Worm (Caenorhabditis elegans) whole organism, L4 larva: ENCODE data around the gene gly-3.
A peak's percentile ranks its signal among the peaks of the same experiment; 100 is the strongest.

Experiments used
- F10B5.3 ChIP-seq: sonication (generic microtip); optimal IDR thresholded peaks from 2 replicates; lab custom pipeline; 2016; ENCODE audit warnings: mild to moderate bottlenecking, missing genetic modification characterization, missing compliant biosample characterization
- F37D6.2 ChIP-seq: sonication (generic microtip); optimal IDR thresholded peaks from 2 replicates; lab custom pipeline; 2016; ENCODE audit warnings: mild to moderate bottlenecking, missing genetic modification characterization, missing compliant biosample characterization
- F49E8.2 ChIP-seq: sonication (generic microtip); optimal IDR thresholded peaks from 2 replicates; lab custom pipeline; 2016; ENCODE audit warnings: missing compliant biosample characterization, mild to moderate bottlenecking, missing genetic modification characterization, borderline replicate concordance
- Y75B8A.6 ChIP-seq: fragments of 200-800 bp; sonication (Bioruptor generic); IDR thresholded peaks from 2 replicates; pipeline ENCODE4 v1.3.6; 2022; ENCODE audit warnings: missing genetic modification reagents, missing genetic modification characterization, missing compliant biosample characterization
- aha-1 ChIP-seq: fragments of 150-350 bp; peaks from one replicate; lab custom pipeline; 2014; ENCODE audit warnings: missing biosample characterization, missing genetic modification characterization
- aly-2 ChIP-seq: sonication (generic microtip); optimal IDR thresholded peaks from 2 replicates; lab custom pipeline; 2018; ENCODE audit warnings: missing biosample characterization, missing genetic modification characterization
- cey-2 ChIP-seq: sonication (generic microtip); optimal IDR thresholded peaks from 3 replicates; lab custom pipeline; 2017; ENCODE audit warnings: missing genetic modification characterization, mild to moderate bottlenecking, missing compliant biosample characterization, antibody characterized with exemption, borderline replicate concordance; ENCODE audit not compliant: insufficient read depth
- daf-12 ChIP-seq: fragments of 150-350 bp; optimal IDR thresholded peaks from 2 replicates; lab custom pipeline; 2014; ENCODE audit warnings: missing biosample characterization, missing genetic modification reagents, missing genetic modification characterization
- daf-16 ChIP-seq, 3 experiments: sonication (generic microtip); optimal IDR thresholded peaks; 2 replicates each; lab custom pipeline; 2016 to 2017; ENCODE audit warnings: missing genetic modification characterization in 3 of 3, missing genetic modification reagents in 3 of 3, mild to moderate bottlenecking in 2 of 3, missing compliant biosample characterization in 2 of 3, missing biosample characterization in 1 of 3, moderate library complexity in 1 of 3
- daf-8 ChIP-seq: fragments of 200-800 bp; sonication (Bioruptor generic); IDR thresholded peaks from 2 replicates; pipeline ENCODE4 v1.3.6; 2022; ENCODE audit warnings: missing genetic modification characterization, missing compliant biosample characterization
- dmd-6 ChIP-seq: fragments of 200-800 bp; sonication (Bioruptor generic); IDR thresholded peaks from 2 replicates; pipeline ENCODE4 v1.3.6; 2022; ENCODE audit warnings: missing genetic modification reagents, missing genetic modification characterization, missing compliant biosample characterization
- dpl-1 ChIP-seq: fragments of 150-350 bp; optimal IDR thresholded peaks from 2 replicates; lab custom pipeline; 2014; ENCODE audit warnings: missing biosample characterization, missing genetic modification reagents, missing genetic modification characterization
- dve-1 ChIP-seq: sonication (generic microtip); optimal IDR thresholded peaks from 2 replicates; lab custom pipeline; 2017; ENCODE audit warnings: antibody characterized with exemption, mild to moderate bottlenecking, missing genetic modification characterization, missing compliant biosample characterization; ENCODE audit not compliant: insufficient read depth
- fkh-10 ChIP-seq: fragments of 150-350 bp; optimal IDR thresholded peaks from 2 replicates; lab custom pipeline; 2014; ENCODE audit warnings: missing biosample characterization, missing genetic modification reagents, missing genetic modification characterization
- fos-1 ChIP-seq: fragments of 150-350 bp; optimal IDR thresholded peaks from 2 replicates; lab custom pipeline; 2014; ENCODE audit warnings: missing biosample characterization, missing genetic modification characterization
- hlh-11 ChIP-seq: fragments of 200-800 bp; sonication (Bioruptor generic); optimal IDR thresholded peaks from 2 replicates; lab custom pipeline; 2018; ENCODE audit warnings: mild to moderate bottlenecking, missing genetic modification characterization, missing compliant biosample characterization
- hlh-30 ChIP-seq: sonication (generic microtip); optimal IDR thresholded peaks from 2 replicates; lab custom pipeline; 2017; ENCODE audit warnings: antibody characterized with exemption, mild to moderate bottlenecking, missing genetic modification characterization, missing compliant biosample characterization; ENCODE audit not compliant: insufficient read depth
- jun-1 ChIP-seq: fragments of 150-350 bp; optimal IDR thresholded peaks from 2 replicates; lab custom pipeline; 2014; ENCODE audit warnings: missing biosample characterization, missing genetic modification reagents, missing genetic modification characterization
- lin-13 ChIP-seq: fragments of 150-350 bp; optimal IDR thresholded peaks from 2 replicates; lab custom pipeline; 2014; ENCODE audit warnings: missing biosample characterization, missing genetic modification reagents, missing genetic modification characterization
- lin-39 ChIP-seq: fragments of 150-350 bp; optimal IDR thresholded peaks from 2 replicates; lab custom pipeline; 2014; ENCODE audit warnings: missing biosample characterization, missing genetic modification reagents, missing genetic modification characterization
- lsy-2 ChIP-seq, 2 experiments: fragments of 150-350 bp in 1 of 2; sonication (generic microtip) in 1 of 2; optimal IDR thresholded peaks; 2 replicates each; lab custom pipeline; 2014 to 2017; ENCODE audit warnings: missing biosample characterization in 2 of 2, missing genetic modification characterization in 2 of 2
- mdl-1 ChIP-seq, 2 experiments: fragments of 150-350 bp in 1 of 2; sonication (generic microtip) in 1 of 2; optimal IDR thresholded peaks; 2 replicates each; lab custom pipeline; 2014 to 2017; ENCODE audit warnings: missing biosample characterization in 2 of 2, missing genetic modification characterization in 2 of 2
- mep-1 ChIP-seq: fragments of 150-350 bp; sonication (generic microtip); optimal IDR thresholded peaks from 3 replicates; lab custom pipeline; 2014; ENCODE audit warnings: missing biosample characterization, missing genetic modification characterization
- mes-2 ChIP-seq: sonication (generic microtip); optimal IDR thresholded peaks from 2 replicates; lab custom pipeline; 2016; ENCODE audit warnings: missing genotype, mild to moderate bottlenecking, missing genetic modification characterization, missing compliant biosample characterization; ENCODE audit not compliant: poor library complexity, severe bottlenecking
- mxl-3 ChIP-seq: fragments of 200-800 bp; sonication (Bioruptor generic); optimal IDR thresholded peaks from 2 replicates; lab custom pipeline; 2018; ENCODE audit warnings: mild to moderate bottlenecking, missing genetic modification characterization, missing compliant biosample characterization
- nhr-102 ChIP-seq: sonication (generic microtip); optimal IDR thresholded peaks from 2 replicates; lab custom pipeline; 2016; ENCODE audit warnings: mild to moderate bottlenecking, missing genetic modification characterization, moderate library complexity, missing compliant biosample characterization
- nhr-11 ChIP-seq: fragments of 150-350 bp; optimal IDR thresholded peaks from 2 replicates; lab custom pipeline; 2014; ENCODE audit warnings: missing biosample characterization, missing genetic modification characterization
- nhr-111 ChIP-seq: fragments of 200-800 bp; sonication (Bioruptor generic); optimal IDR thresholded peaks from 2 replicates; lab custom pipeline; 2018; ENCODE audit warnings: mild to moderate bottlenecking, missing genetic modification characterization, missing compliant biosample characterization
- nhr-25 ChIP-seq: sonication (generic microtip); optimal IDR thresholded peaks from 2 replicates; lab custom pipeline; 2017; ENCODE audit warnings: missing genetic modification characterization, mild to moderate bottlenecking, missing compliant biosample characterization, antibody characterized with exemption, moderate library complexity, borderline replicate concordance; ENCODE audit not compliant: insufficient read depth
- nhr-28 ChIP-seq: fragments of 150-350 bp; optimal IDR thresholded peaks from 2 replicates; lab custom pipeline; 2014; ENCODE audit warnings: missing biosample characterization, missing genetic modification characterization
- nhr-76 ChIP-seq: fragments of 150-350 bp; optimal IDR thresholded peaks from 2 replicates; lab custom pipeline; 2014; ENCODE audit warnings: missing biosample characterization, missing genetic modification characterization
- pqm-1 ChIP-seq: sonication (generic microtip); optimal IDR thresholded peaks from 2 replicates; lab custom pipeline; 2017; ENCODE audit warnings: missing biosample characterization, missing genetic modification characterization
- saeg-2 ChIP-seq: fragments of 200-800 bp; sonication (Bioruptor generic); IDR thresholded peaks from 2 replicates; pipeline ENCODE4 v1.3.6; 2022; ENCODE audit warnings: missing genetic modification reagents, missing genetic modification characterization, missing compliant biosample characterization
- set-16 ChIP-seq: fragments of 200-800 bp; sonication (Bioruptor generic); IDR thresholded peaks from 2 replicates; pipeline ENCODE4 v1.3.6; 2022; ENCODE audit warnings: missing genetic modification reagents, missing genetic modification characterization, missing compliant biosample characterization
- unc-62 ChIP-seq, 3 experiments: fragments of 150-350 bp in 1 of 3; sonication (generic microtip); optimal IDR thresholded peaks in 2 of 3; peaks in 1 of 3; 1 replicate in 1 of 3; 2 replicates in 2 of 3; lab custom pipeline; 2014 to 2017; ENCODE audit warnings: missing biosample characterization in 3 of 3, missing genetic modification characterization in 3 of 3, missing genetic modification reagents in 3 of 3, missing genotype in 1 of 3
- vab-7 ChIP-seq: fragments of 200-800 bp; sonication (Bioruptor generic); IDR thresholded peaks from 2 replicates; pipeline ENCODE4 v1.3.6; 2022; ENCODE audit warnings: missing genetic modification reagents, missing genetic modification characterization, missing compliant biosample characterization
- zfp-2 ChIP-seq: sonication (generic microtip); optimal IDR thresholded peaks from 2 replicates; lab custom pipeline; 2016; ENCODE audit warnings: mild to moderate bottlenecking, missing genetic modification characterization, missing compliant biosample characterization
- zfp-3 ChIP-seq: fragments of 200-800 bp; sonication (Bioruptor generic); conservative IDR thresholded peaks from 2 replicates; pipeline ENCODE4 v1.3.6; 2022; ENCODE audit warnings: missing genetic modification reagents, missing genetic modification characterization, missing compliant biosample characterization
- ztf-11 ChIP-seq: fragments of 150-350 bp; optimal IDR thresholded peaks from 2 replicates; lab custom pipeline; 2014; ENCODE audit warnings: missing biosample characterization, missing genetic modification characterization

The gly-3 gene

ce11 chrIII:7911621-7912020, 5.9 kb downstream of the gly-3 start, which contains the start of gene ZK688.7 (continued):
- TF ChIP-seq nhr-111 (GFP tag; lab: Kevin White, UChicago) (no peak), F10B5.3 (no peak), lin-13 (no peak)

DNA sequence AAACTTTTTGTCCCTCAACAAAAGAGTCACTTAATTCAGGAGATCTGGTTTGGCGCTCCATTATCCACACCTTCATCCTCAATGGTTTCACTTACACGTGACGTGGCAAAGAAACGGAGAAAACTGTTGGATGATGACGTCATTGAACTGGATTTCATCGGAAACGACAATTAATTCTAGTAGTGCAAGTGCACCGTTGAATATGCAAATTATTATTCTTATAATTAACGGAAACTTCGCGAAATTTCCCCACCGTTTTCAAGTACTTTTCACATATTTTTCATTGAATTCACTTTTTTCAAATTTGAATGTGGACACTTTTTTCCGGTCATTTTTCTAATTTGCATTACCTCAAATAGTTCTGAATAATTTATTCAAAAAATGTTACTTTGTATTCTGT, 8.3 kb downstream of the gly-3 start, which contains the start of gene ZK688.1:
Gene ZK688.1, plus strand, starts transcription at position 301 of the 400 bp plus-strand sequence.
- TF ChIP-seq aly-2 (tag; lab: Kevin White, UChicago): no peak
- no peak for TF ChIP-seq vab-7 (GFP tag; lab: Robert Waterston, UW)
- no peak for TF ChIP-seq nhr-76
- no peak for TF ChIP-seq mdl-1 (tag; optimal IDR thresholded peaks at IDR 0.05; lab: Kevin White, UChicago)
- no peak for TF ChIP-seq dpl-1 (GFP tag; lab: Kevin White, UChicago)
- no peak for TF ChIP-seq saeg-2
- TF ChIP-seq mxl-3 (GFP tag; lab: Kevin White, UChicago): no peak
- no peak for TF ChIP-seq fos-1 (tag; lab: Kevin White, UChicago)
- no peak for TF ChIP-seq Y75B8A.6 (GFP tag; lab: Robert Waterston, UW)
- no peak for TF ChIP-seq daf-8 (GFP tag; lab: Robert Waterston, UW)
- no peak for TF ChIP-seq jun-1 (tag; lab: Kevin White, UChicago)
- TF ChIP-seq fkh-10 (GFP tag; lab: Kevin White, UChicago): no peak

DNA sequence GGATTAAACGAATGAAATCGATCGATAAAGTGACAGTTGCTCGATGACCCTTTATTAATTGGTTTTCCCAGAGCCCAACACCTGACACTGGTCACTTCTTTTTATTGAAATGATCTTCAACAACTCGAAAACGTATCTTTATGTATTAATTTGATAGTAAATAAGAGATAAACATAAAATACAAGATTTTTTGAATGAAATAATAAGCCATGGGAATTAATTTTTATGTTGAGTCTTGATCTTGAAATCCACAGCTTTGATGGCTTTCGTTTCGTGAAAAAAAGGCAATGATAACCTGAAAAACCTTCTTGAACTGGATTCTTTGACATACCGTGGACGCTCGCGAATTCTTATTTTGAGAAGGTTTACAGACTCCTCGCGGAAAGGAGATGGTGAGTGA, 10.1 kb downstream of the gly-3 start, which contains the start of gene pcp-5:
Gene pcp-5, minus strand, starts transcription at position 101 of the 400 bp plus-strand sequence.
- TF ChIP-seq daf-16 (GFP tag; optimal IDR thresholded peaks at IDR 0.05; lab: Kevin White, UChicago): peak in 1 of 2 experiments; percentile 19
- no peak for TF ChIP-seq daf-16 (tag; optimal IDR thresholded peaks at IDR 0.05; lab: Kevin White, UChicago)
- TF ChIP-seq pqm-1 (tag; lab: Kevin White, UChicago): no peak
- TF ChIP-seq, all 104 proteins: peak for 1

DNA sequence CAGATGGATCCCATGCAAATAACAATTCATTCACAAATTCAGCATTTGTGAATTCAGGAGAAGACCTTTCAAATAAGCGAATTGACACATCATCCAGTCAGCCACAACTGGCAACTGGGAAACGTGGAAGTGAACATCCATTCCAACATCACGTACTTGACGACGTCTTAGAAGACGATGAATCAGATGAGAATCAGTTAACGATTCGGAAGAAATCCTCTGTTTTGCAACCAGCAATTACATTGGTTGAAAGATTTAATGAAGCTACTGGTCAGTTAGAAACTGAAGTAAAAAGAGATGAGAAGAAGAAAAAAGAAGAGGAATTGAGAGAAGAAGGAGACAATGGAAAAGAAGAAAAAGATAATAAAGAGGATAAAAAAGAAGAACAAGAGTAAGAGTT, 14.1 kb downstream of the gly-3 start:
- no peak for TF ChIP-seq nhr-11 (tag; lab: Kevin White, UChicago)
- TF ChIP-seq unc-62 (GFP tag; optimal IDR thresholded peaks at IDR 0.05 in 1 of 2; lab: Kevin White, UChicago): peak in 1 of 2 experiments; percentile 91
- TF ChIP-seq unc-62 (tag; optimal IDR thresholded peaks at IDR 0.05; lab: Kevin White, UChicago): no peak
- TF ChIP-seq aha-1 (tag; lab: Kevin White, UChicago): peak; percentile 43
- TF ChIP-seq, all 104 proteins: peak for 2

ce11 chrIII:7900733-7901132, 16.8 kb downstream of the gly-3 start, which contains the start of gene best-24:
best-24 (plus strand) TSS chrIII:7901033.
- TF ChIP-seq lsy-2 (tag; optimal IDR thresholded peaks at IDR 0.05; lab: Kevin White, UChicago): no peak
- no peak for TF ChIP-seq lin-39 (tag; lab: Kevin White, UChicago)
- no peak for TF ChIP-seq zfp-3 (GFP tag; lab: Robert Waterston, UW)
- no peak for TF ChIP-seq nhr-11 (tag; lab: Kevin White, UChicago)
- no peak for TF ChIP-seq F10B5.3
- TF ChIP-seq nhr-28 (tag; lab: Kevin White, UChicago): no peak
- TF ChIP-seq saeg-2: no peak
- no peak for TF ChIP-seq set-16 (GFP tag; lab: Robert Waterston, UW)
- TF ChIP-seq mxl-3 (GFP tag; lab: Kevin White, UChicago): no peak
- TF ChIP-seq pqm-1 (tag; lab: Kevin White, UChicago): no peak
- no peak for TF ChIP-seq mdl-1 (tag; optimal IDR thresholded peaks at IDR 0.05; lab: Kevin White, UChicago)
- TF ChIP-seq F37D6.2 (tag; lab: Kevin White, UChicago): no peak
- no peak for TF ChIP-seq ztf-11 (tag; lab: Kevin White, UChicago)
- no peak for TF ChIP-seq daf-12 (tag; lab: Kevin White, UChicago)
- no peak for TF ChIP-seq hlh-30 (tag; lab: Kevin White, UChicago)
- no peak for TF ChIP-seq mes-2 (tag; lab: Kevin White, UChicago)

DNA sequence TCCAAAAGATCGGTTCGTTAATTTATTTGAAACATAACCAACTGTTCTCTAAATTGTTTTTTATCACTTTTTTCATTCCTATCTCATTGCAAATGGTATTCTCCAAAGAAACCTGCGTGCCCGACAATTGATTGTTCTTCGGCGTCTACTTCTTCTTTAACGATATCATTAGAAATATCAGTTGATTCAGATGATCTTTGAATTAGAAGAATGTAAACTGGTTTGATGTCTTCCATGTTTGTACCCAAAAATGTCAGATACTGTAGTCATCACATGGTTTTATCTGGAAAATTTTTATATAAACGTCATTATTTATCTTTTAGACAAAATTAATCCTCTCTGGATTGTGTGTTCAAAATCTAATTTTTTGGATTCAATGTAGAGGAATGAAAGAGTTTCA, 19.8 kb downstream of the gly-3 start:
- peak; percentile 27 for TF ChIP-seq hlh-11 (tag; lab: Kevin White, UChicago)
- TF ChIP-seq mdl-1 (tag; optimal IDR thresholded peaks at IDR 0.05; lab: Kevin White, UChicago): peak in 1 of 2 experiments; percentile 52
- TF ChIP-seq zfp-2: no peak
- TF ChIP-seq nhr-25: no peak
- no peak for TF ChIP-seq F49E8.2 (tag; lab: Kevin White, UChicago)
- peak in 1 of 2 experiments; percentile 59 for TF ChIP-seq lsy-2 (tag; optimal IDR thresholded peaks at IDR 0.05; lab: Kevin White, UChicago)
- peak; percentile 44 for TF ChIP-seq dve-1 (tag; lab: Kevin White, UChicago)
- TF ChIP-seq cey-2 (tag; lab: Kevin White, UChicago): peak; percentile 5
- peak; percentile 81 for TF ChIP-seq nhr-28 (tag; lab: Kevin White, UChicago)
- TF ChIP-seq mep-1 (tag; lab: Kevin White, UChicago): peak; percentile 26
- TF ChIP-seq set-16 (GFP tag; lab: Robert Waterston, UW): no peak
- TF ChIP-seq nhr-102 (tag; lab: Kevin White, UChicago): no peak
- TF ChIP-seq dmd-6 (GFP tag; lab: Robert Waterston, UW): peak; percentile 37; the same call in 1 of the 2 replicates
